Fruit fly (Drosophila melanogaster) whole organism, embryonic: ENCODE data around the gene CG13457.

Experiments
- Abd-B ChIP-seq: fragments of 200-800 bp; sonication (Bioruptor generic); optimal IDR thresholded peaks from 2 replicates; lab custom pipeline; 2018; ENCODE audit warnings: missing biosample characterization, mild to moderate bottlenecking, missing genetic modification characterization, moderate library complexity
- CG14441 ChIP-seq: fragments of 200-800 bp; sonication (Bioruptor generic); IDR thresholded peaks from 2 replicates; pipeline ENCODE4 v1.3.6; 2022; ENCODE audit warnings: missing biosample characterization, missing genetic modification characterization
- CG14710 ChIP-seq: fragments of 200-800 bp; sonication (Bioruptor generic); optimal IDR thresholded peaks from 3 replicates; lab custom pipeline; 2019; ENCODE audit warnings: missing biosample characterization, mild to moderate bottlenecking, missing genetic modification characterization, moderate library complexity
- CG14965 ChIP-seq: fragments of 200-800 bp; sonication (Bioruptor generic); optimal IDR thresholded peaks from 2 replicates; lab custom pipeline; 2016; ENCODE audit warnings: missing biosample characterization, missing genetic modification characterization, borderline replicate concordance
- CG17359 ChIP-seq: fragments of 200-800 bp; sonication (Bioruptor generic); optimal IDR thresholded peaks from 3 replicates; lab custom pipeline; 2018; ENCODE audit warnings: missing biosample characterization, mild to moderate bottlenecking, missing genetic modification characterization, moderate library complexity
- CG18476 ChIP-seq: fragments of 200-800 bp; sonication (Bioruptor generic); optimal IDR thresholded peaks from 2 replicates; lab custom pipeline; 2016; ENCODE audit warnings: missing biosample characterization, mild to moderate bottlenecking, missing genetic modification characterization
- CG18599 ChIP-seq: fragments of 200-800 bp; sonication (Bioruptor generic); optimal IDR thresholded peaks from 3 replicates; lab custom pipeline; 2017; ENCODE audit warnings: missing biosample characterization, missing genetic modification characterization, mild to moderate bottlenecking, moderate library complexity, missing genetic modification reagents
- CG18619 ChIP-seq: fragments of 200-800 bp; sonication (Bioruptor generic); optimal IDR thresholded peaks from 3 replicates; lab custom pipeline; 2017; ENCODE audit warnings: missing biosample characterization, mild to moderate bottlenecking, missing genetic modification characterization
- CG2678 ChIP-seq: fragments of 200-800 bp; sonication (Bioruptor generic); optimal IDR thresholded peaks from 3 replicates; lab custom pipeline; 2019; ENCODE audit warnings: missing biosample characterization, mild to moderate bottlenecking, missing genetic modification characterization, moderate library complexity
- CG30020 ChIP-seq: fragments of 200-800 bp; optimal IDR thresholded peaks from 2 replicates; lab custom pipeline; 2019; ENCODE audit warnings: missing biosample characterization, mild to moderate bottlenecking, missing genetic modification characterization, moderate library complexity
- CG32767 ChIP-seq: fragments of 200-800 bp; sonication (Bioruptor generic); IDR thresholded peaks from 2 replicates; pipeline ENCODE4 v1.3.6; 2022; ENCODE audit warnings: missing biosample characterization, missing genetic modification characterization
- CG43689 ChIP-seq: fragments of 200-800 bp; sonication (Bioruptor generic); IDR thresholded peaks from 2 replicates; pipeline ENCODE4 v1.3.6; 2022; ENCODE audit warnings: missing biosample characterization, missing genetic modification characterization
- CG5245 ChIP-seq: fragments of 200-800 bp; sonication (Bioruptor generic); optimal IDR thresholded peaks from 3 replicates; lab custom pipeline; 2016; ENCODE audit warnings: missing biosample characterization, missing genetic modification characterization
- CG6854 ChIP-seq: fragments of 200-800 bp; sonication (Bioruptor generic); optimal IDR thresholded peaks from 3 replicates; lab custom pipeline; 2017; ENCODE audit warnings: missing biosample characterization, mild to moderate bottlenecking, missing genetic modification characterization
- CG8089 ChIP-seq: fragments of 200-800 bp; sonication (Bioruptor generic); optimal IDR thresholded peaks from 3 replicates; lab custom pipeline; 2016; ENCODE audit warnings: missing biosample characterization, missing genetic modification characterization
- Dbx ChIP-seq: fragments of 200-800 bp; sonication (Bioruptor generic); IDR thresholded peaks from 3 replicates; pipeline ENCODE4 v1.3.6; 2022; ENCODE audit warnings: missing biosample characterization, missing genetic modification characterization
- HLH4C ChIP-seq: fragments of 200-800 bp; sonication (Bioruptor generic); IDR thresholded peaks from 3 replicates; pipeline ENCODE4 v1.3.6; 2022; ENCODE audit warnings: missing biosample characterization, missing genetic modification characterization; ENCODE audit not compliant: partially characterized antibody
- Hr39 ChIP-seq: fragments of >200 bp; optimal IDR thresholded peaks from 2 replicates; lab custom pipeline; 2017
- Lpt ChIP-seq: fragments of >200 bp; optimal IDR thresholded peaks from 2 replicates; lab custom pipeline; 2018; ENCODE audit warnings: missing biosample characterization, missing genetic modification characterization
- MESR4 ChIP-seq: fragments of 200-800 bp; sonication (Bioruptor generic); optimal IDR thresholded peaks from 2 replicates; lab custom pipeline; 2018; ENCODE audit warnings: missing biosample characterization, mild to moderate bottlenecking, missing genetic modification characterization, moderate library complexity
- Mrtf ChIP-seq: fragments of 200-800 bp; sonication (Bioruptor generic); IDR thresholded peaks from 3 replicates; pipeline ENCODE4 v1.3.6; 2022; ENCODE audit warnings: missing biosample characterization, missing genetic modification characterization
- NC2β ChIP-seq: fragments of 200-800 bp; sonication (Bioruptor generic); optimal IDR thresholded peaks from 2 replicates; lab custom pipeline; 2016; ENCODE audit warnings: missing biosample characterization, missing genetic modification characterization
- Neu2 ChIP-seq: fragments of 200-800 bp; sonication (Bioruptor generic); optimal IDR thresholded peaks from 3 replicates; lab custom pipeline; 2016; ENCODE audit warnings: missing biosample characterization, missing genetic modification characterization, borderline replicate concordance
- Nf-YB ChIP-seq: fragments of 200-800 bp; sonication (Bioruptor generic); optimal IDR thresholded peaks from 3 replicates; lab custom pipeline; 2019; ENCODE audit warnings: missing biosample characterization, mild to moderate bottlenecking, missing genetic modification characterization, moderate library complexity
- Pdp1 ChIP-seq, 2 experiments: fragments of 200-800 bp; sonication (Bioruptor generic); optimal IDR thresholded peaks; 3 replicates each; lab custom pipeline; 2016; ENCODE audit warnings: missing biosample characterization in 2 of 2, missing genetic modification characterization in 2 of 2, mild to moderate bottlenecking in 1 of 2, moderate library complexity in 1 of 2
- Sox102F ChIP-seq: fragments of 200-800 bp; sonication (Bioruptor generic); optimal IDR thresholded peaks from 2 replicates; lab custom pipeline; 2018; ENCODE audit warnings: missing biosample characterization, mild to moderate bottlenecking, missing genetic modification characterization, moderate library complexity
- bbx ChIP-seq: fragments of 200-800 bp; sonication (Bioruptor generic); IDR thresholded peaks from 2 replicates; pipeline ENCODE4 v1.3.6; 2022; ENCODE audit warnings: missing biosample characterization, missing genetic modification characterization; ENCODE audit not compliant: partially characterized antibody
- cg ChIP-seq: fragments of 200-800 bp; sonication (Bioruptor generic); optimal IDR thresholded peaks from 3 replicates; lab custom pipeline; 2019; ENCODE audit warnings: missing biosample characterization, mild to moderate bottlenecking, missing genetic modification characterization, moderate library complexity
- corto ChIP-seq: fragments of 200-800 bp; sonication (Bioruptor generic); optimal IDR thresholded peaks from 2 replicates; lab custom pipeline; 2016; ENCODE audit warnings: missing biosample characterization, mild to moderate bottlenecking, missing genetic modification characterization, moderate library complexity
- emc ChIP-seq: fragments of 200-800 bp; sonication (Bioruptor generic); optimal IDR thresholded peaks from 2 replicates; lab custom pipeline; 2016; ENCODE audit warnings: missing biosample characterization, missing genetic modification characterization
- gro ChIP-seq: fragments of 200-800 bp; sonication (Bioruptor generic); optimal IDR thresholded peaks from 2 replicates; lab custom pipeline; 2016; ENCODE audit warnings: missing biosample characterization, missing genetic modification characterization
- h ChIP-seq: fragments of >200 bp; optimal IDR thresholded peaks from 2 replicates; lab custom pipeline; 2017
- kay ChIP-seq: fragments of 200-800 bp; sonication (Bioruptor generic); optimal IDR thresholded peaks from 2 replicates; lab custom pipeline; 2016; ENCODE audit warnings: missing biosample characterization, missing genetic modification characterization
- nmo ChIP-seq: fragments of 200-800 bp; sonication (Bioruptor generic); optimal IDR thresholded peaks from 2 replicates; lab custom pipeline; 2018; ENCODE audit warnings: missing biosample characterization, mild to moderate bottlenecking, missing genetic modification characterization, moderate library complexity
- nom ChIP-seq: fragments of 200-800 bp; sonication (Bioruptor generic); optimal IDR thresholded peaks from 2 replicates; lab custom pipeline; 2017; ENCODE audit warnings: missing biosample characterization, missing genetic modification characterization, mild to moderate bottlenecking, moderate library complexity, missing genetic modification reagents
- odd ChIP-seq: fragments of 200-800 bp; sonication (Bioruptor generic); optimal IDR thresholded peaks from 2 replicates; lab custom pipeline; 2017; ENCODE audit warnings: missing biosample characterization, mild to moderate bottlenecking, missing genetic modification characterization
- org-1 ChIP-seq: fragments of 200-800 bp; sonication (Bioruptor generic); optimal IDR thresholded peaks from 2 replicates; lab custom pipeline; 2017; ENCODE audit warnings: missing biosample characterization, missing genetic modification characterization
- p53 ChIP-seq: fragments of 200-800 bp; sonication (Bioruptor generic); optimal IDR thresholded peaks from 2 replicates; lab custom pipeline; 2016; ENCODE audit warnings: missing biosample characterization, missing genetic modification characterization
- pfk ChIP-seq: fragments of 200-800 bp; sonication (Bioruptor generic); optimal IDR thresholded peaks from 2 replicates; lab custom pipeline; 2018; ENCODE audit warnings: missing biosample characterization, mild to moderate bottlenecking, missing genetic modification characterization, moderate library complexity
- pum ChIP-seq: fragments of 200-800 bp; sonication (Bioruptor generic); optimal IDR thresholded peaks from 2 replicates; lab custom pipeline; 2016; ENCODE audit warnings: missing biosample characterization, missing genetic modification characterization
- repo ChIP-seq: fragments of 200-800 bp; sonication (Bioruptor generic); optimal IDR thresholded peaks from 2 replicates; lab custom pipeline; 2016; ENCODE audit warnings: missing biosample characterization, missing genetic modification characterization
- ro ChIP-seq: fragments of 200-800 bp; sonication (Bioruptor generic); IDR thresholded peaks from 2 replicates; pipeline ENCODE4 v1.3.6; 2022; ENCODE audit warnings: missing biosample characterization, missing genetic modification characterization
- sc ChIP-seq, 3 experiments: fragments of >200 bp in 2 of 3; fragments of 200-800 bp in 1 of 3; sonication (Bioruptor generic) in 1 of 3; optimal IDR thresholded peaks; 2 replicates in 2 of 3; 3 replicates in 1 of 3; lab custom pipeline; 2017; ENCODE audit warnings: mild to moderate bottlenecking in 1 of 3, missing biosample characterization in 1 of 3, missing genetic modification characterization in 1 of 3, missing genetic modification reagents in 1 of 3
- sd ChIP-seq: fragments of 200-800 bp; sonication (Bioruptor generic); optimal IDR thresholded peaks from 3 replicates; lab custom pipeline; 2018; ENCODE audit warnings: missing biosample characterization, mild to moderate bottlenecking, missing genetic modification characterization, moderate library complexity
- sna ChIP-seq: fragments of 200-800 bp; sonication (Bioruptor generic); IDR thresholded peaks from 2 replicates; pipeline ENCODE4 v1.3.6; 2022; ENCODE audit warnings: missing biosample characterization, missing genetic modification characterization; ENCODE audit not compliant: partially characterized antibody
- sqz ChIP-seq: fragments of 200-800 bp; sonication (Bioruptor generic); optimal IDR thresholded peaks from 3 replicates; lab custom pipeline; 2018; ENCODE audit warnings: missing biosample characterization, mild to moderate bottlenecking, missing genetic modification characterization
- unc-4 ChIP-seq: fragments of 200-800 bp; sonication (Bioruptor generic); IDR thresholded peaks from 2 replicates; pipeline ENCODE4 v1.3.6; 2022; ENCODE audit warnings: missing biosample characterization, missing genetic modification characterization; ENCODE audit not compliant: partially characterized antibody
- vvl ChIP-seq: fragments of 200-800 bp; sonication (Bioruptor generic); IDR thresholded peaks from 2 replicates; pipeline ENCODE4 v1.3.6; 2022; ENCODE audit warnings: missing biosample characterization, missing genetic modification characterization
- zen ChIP-seq: fragments of 200-800 bp; sonication (Bioruptor generic); optimal IDR thresholded peaks from 3 replicates; lab custom pipeline; 2018; ENCODE audit warnings: missing biosample characterization, mild to moderate bottlenecking, missing genetic modification characterization, moderate library complexity

Gene CG13457

DNA sequence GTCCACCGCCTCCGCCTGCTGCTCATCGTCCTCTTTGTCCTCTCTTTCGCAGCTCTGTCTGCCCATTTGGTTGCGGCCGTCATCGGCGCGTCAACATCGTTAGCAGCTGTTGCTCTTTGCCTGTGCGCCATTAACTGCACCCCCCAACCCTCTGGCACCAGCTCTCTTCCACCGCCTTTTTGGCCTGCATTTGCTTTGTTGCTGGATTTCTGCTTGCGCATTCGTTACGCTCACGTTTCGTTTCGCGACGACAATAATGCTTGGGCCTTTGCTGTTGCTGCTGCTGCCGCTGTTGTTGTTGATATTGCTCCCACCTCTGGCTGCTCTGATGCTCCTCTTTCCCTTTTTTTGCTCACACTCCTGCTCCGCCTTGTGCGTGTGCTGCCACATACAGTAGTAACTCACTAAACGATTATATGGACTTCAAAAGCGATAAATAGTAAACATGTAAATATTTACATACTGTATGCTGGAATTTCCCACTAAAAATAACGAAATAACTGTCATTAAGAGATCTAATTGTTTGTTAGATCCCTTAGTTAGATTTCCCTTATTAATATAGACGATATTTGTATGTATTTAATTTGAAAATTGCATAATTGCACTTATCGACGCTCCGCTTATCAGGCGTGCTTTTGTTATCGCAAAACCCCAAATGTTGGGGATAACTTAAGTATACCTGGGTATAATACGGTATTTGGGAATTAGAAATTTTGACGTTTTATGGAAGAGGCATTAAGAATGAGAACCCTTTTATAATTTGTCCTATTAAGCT lies 29.4 kb downstream of the CG13457 start (continued):
- TF ChIP-seq p53 (GFP tag; lab: Kevin White, UChicago) (no peak), h (lab: Kevin White, UChicago) (no peak), pum (GFP tag; lab: Kevin White, UChicago) (no peak), CG43689 (GFP tag; lab: Robert Waterston, UW) (no peak), org-1 (GFP tag; lab: Kevin White, UChicago) (no peak), Mrtf (GFP tag; lab: Robert Waterston, UW) (no peak), sqz (GFP tag; lab: Kevin White, UChicago) (no peak), Pdp1 (GFP tag; optimal IDR thresholded peaks at IDR 0.05; lab: Kevin White, UChicago) (peak in 1 of 2 experiments; percentile 17), CG17359 (tag; lab: Kevin White, UChicago) (no peak), HLH4C (GFP tag; lab: Robert Waterston, UW) (no peak), sd (no peak), Abd-B (GFP tag; lab: Kevin White, UChicago) (no peak), Dbx (no peak), CG32767 (GFP tag; lab: Robert Waterston, UW) (no peak), CG5245 (GFP tag; lab: Kevin White, UChicago) (no peak), nmo (GFP tag; lab: Kevin White, UChicago) (peak; percentile 4), sc (optimal IDR thresholded peaks at IDR 0.05; lab: Kevin White, UChicago) (no peak), sc (GFP tag; optimal IDR thresholded peaks at IDR 0.05; lab: Kevin White, UChicago) (no peak), emc (GFP tag; lab: Kevin White, UChicago) (no peak), cg (GFP tag; lab: Kevin White, UChicago) (no peak), sna (no peak), CG14441 (no peak), pfk (no peak), CG2678 (tag; lab: Kevin White, UChicago) (peak; percentile 24), gro (GFP tag; lab: Kevin White, UChicago) (no peak), ro (GFP tag; lab: Robert Waterston, UW) (no peak), Neu2 (GFP tag; lab: Kevin White, UChicago) (no peak), CG18476 (GFP tag; lab: Kevin White, UChicago) (no peak), Lpt (no peak), zen (tag; lab: Kevin White, UChicago) (peak; percentile 8), odd (no peak), corto (GFP tag; lab: Kevin White, UChicago) (no peak), Nf-YB (GFP tag; lab: Kevin White, UChicago) (no peak), CG8089 (GFP tag; lab: Kevin White, UChicago) (no peak), kay (GFP tag; lab: Kevin White, UChicago) (no peak), Sox102F (GFP tag; lab: Kevin White, UChicago) (peak; percentile 20), unc-4 (GFP tag; lab: Robert Waterston, UW) (no peak), CG14965 (GFP tag; lab: Kevin White, UChicago) (no peak), Hr39 (lab: Kevin White, UChicago) (no peak), CG30020 (tag; lab: Kevin White, UChicago) (no peak), CG18619 (GFP tag; lab: Kevin White, UChicago) (no peak), CG14710 (tag; lab: Kevin White, UChicago) (no peak), MESR4 (GFP tag; lab: Kevin White, UChicago) (no peak), nom (GFP tag; lab: Kevin White, UChicago) (no peak), repo (GFP tag; lab: Kevin White, UChicago) (no peak), NC2β (no peak), bbx (GFP tag; lab: Robert Waterston, UW) (peak; percentile 45; the same call in 1 of the 2 replicates), CG6854 (GFP tag; lab: Kevin White, UChicago) (peak; percentile 46), CG18599 (GFP tag; lab: Kevin White, UChicago) (no peak), vvl (0 out of 2 replicates have a peak, but pooled peaks have one; percentile 6)
